Fruit fly (Drosophila melanogaster): ENCODE measurements around the gene Ance.

Ance gene

DNA sequence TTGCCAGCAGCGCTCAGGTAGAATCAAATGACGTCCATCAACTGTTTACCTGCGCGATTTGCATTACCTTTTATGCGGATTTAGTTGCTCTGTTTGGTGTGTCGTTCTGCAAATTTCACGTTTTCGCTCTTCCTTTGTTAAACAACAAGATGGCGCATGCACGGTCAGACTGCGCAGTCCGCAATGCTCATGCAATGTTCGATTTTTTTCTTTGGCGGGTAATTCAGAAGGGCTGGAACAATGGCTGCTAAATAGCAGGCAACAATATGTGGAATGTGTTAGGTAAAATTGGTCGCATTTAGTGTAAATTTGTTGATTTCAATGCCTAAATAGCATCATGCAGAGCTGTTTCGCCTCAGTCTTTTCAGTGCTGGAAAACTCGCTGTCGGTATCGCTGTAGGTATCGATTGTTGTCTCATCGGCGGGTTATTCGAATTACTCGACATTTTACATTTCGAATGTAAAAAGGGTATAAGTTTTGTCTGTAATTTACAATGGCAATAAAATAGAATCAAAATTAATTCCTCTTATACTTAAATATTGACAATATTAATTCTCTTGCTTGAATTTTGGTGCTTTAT, 1.0 kb upstream of the Ance start, which contains the start of gene Smg5 (continued):
- peak; percentile 92 for TF ChIP-seq bcd (GFP tag; optimal IDR thresholded peaks at IDR 0.05)
- TF ChIP-seq Dp (GFP tag; optimal IDR thresholded peaks at IDR 0.05), result peak; percentile 91
- no peak for TF ChIP-seq nau (GFP tag; optimal IDR thresholded peaks at IDR 0.05)
- peak; percentile 90 for TF ChIP-seq CG9215 (GFP tag; IDR thresholded peaks at IDR 0.05)
- TF ChIP-seq otp (GFP tag; IDR thresholded peaks at IDR 0.05), result peak; percentile 87; the same call in 2 of the 3 replicates
- peak; percentile 92 for TF ChIP-seq pnt (GFP tag; optimal IDR thresholded peaks at IDR 0.05)
- peak; percentile 37 for TF ChIP-seq CG34376 (GFP tag; optimal IDR thresholded peaks at IDR 0.05)
- TF ChIP-seq her (GFP tag; optimal IDR thresholded peaks at IDR 0.05), result peak; percentile 95
- no peak for TF ChIP-seq pan (optimal IDR thresholded peaks at IDR 0.05)
- TF ChIP-seq pan (GFP tag; optimal IDR thresholded peaks at IDR 0.05 in 1 of 2, IDR thresholded peaks at IDR 0.05 in 1 of 2), result peak in 1 of 2 experiments; percentile 94
- TF ChIP-seq zen (tag; optimal IDR thresholded peaks at IDR 0.05), result peak; percentile 99
- TF ChIP-seq CG8388 (GFP tag; optimal IDR thresholded peaks at IDR 0.05), result peak; percentile 75
- TF ChIP-seq bab2 (GFP tag; optimal IDR thresholded peaks at IDR 0.05), result peak; percentile 95
- TF ChIP-seq schlank (tag; optimal IDR thresholded peaks at IDR 0.05), result peak; percentile 77
- no peak for TF ChIP-seq CG6854 (GFP tag; optimal IDR thresholded peaks at IDR 0.05)
- peak; percentile 78 for TF ChIP-seq ab (GFP tag; optimal IDR thresholded peaks at IDR 0.05)
- peak; percentile 89 for TF ChIP-seq Gsc (GFP tag; IDR thresholded peaks at IDR 0.05)
- peak; percentile 97 for TF ChIP-seq dm (GFP tag; optimal IDR thresholded peaks at IDR 0.05)
- no peak for TF ChIP-seq sqz (GFP tag; optimal IDR thresholded peaks at IDR 0.05)
- peak; percentile 96 for TF ChIP-seq chif (GFP tag; optimal IDR thresholded peaks at IDR 0.05)
- no peak for TF ChIP-seq gsb-n (tag; optimal IDR thresholded peaks at IDR 0.05)
- peak; percentile 69 for TF ChIP-seq CG8290 (GFP tag; optimal IDR thresholded peaks at IDR 0.05)
- peak; percentile 85 to 97 for TF ChIP-seq CG8290 (tag; optimal IDR thresholded peaks at IDR 0.05)
- TF ChIP-seq CG17385 (GFP tag; optimal IDR thresholded peaks at IDR 0.05), result peak; percentile 72
- TF ChIP-seq CkIIα-i1 (GFP tag; IDR thresholded peaks at IDR 0.05), result peak; percentile 47; the same call in 1 of the 2 replicates
- peak; percentile 33 for TF ChIP-seq ATbp (GFP tag; optimal IDR thresholded peaks at IDR 0.05)
- TF ChIP-seq Fer1 (GFP tag; optimal IDR thresholded peaks at IDR 0.05), result peak; percentile 78
- TF ChIP-seq Hr39 (optimal IDR thresholded peaks at IDR 0.05), result no peak
- peak; percentile 96 for TF ChIP-seq hkb (optimal IDR thresholded peaks at IDR 0.05)
- TF ChIP-seq hkb (GFP tag; IDR thresholded peaks at IDR 0.05), result peak; percentile 91
- TF ChIP-seq CG12071 (GFP tag; optimal IDR thresholded peaks at IDR 0.05), result no peak
- TF ChIP-seq Hr3 (GFP tag; optimal IDR thresholded peaks at IDR 0.05), result peak; percentile 95
- peak; percentile 76 for TF ChIP-seq trh (GFP tag; optimal IDR thresholded peaks at IDR 0.05)
- TF ChIP-seq CG17186 (GFP tag; optimal IDR thresholded peaks at IDR 0.05), result peak; percentile 96
- TF ChIP-seq CG15514 (GFP tag; optimal IDR thresholded peaks at IDR 0.05), result peak; percentile 80
- peak; percentile 96 for TF ChIP-seq hb (GFP tag; IDR thresholded peaks at IDR 0.05; ENCODE audit: partially characterized antibody)
- peak; percentile 82 for TF ChIP-seq btn (GFP tag; optimal IDR thresholded peaks at IDR 0.05)
- TF ChIP-seq Fer2 (tag; optimal IDR thresholded peaks at IDR 0.05), result peak; percentile 78
- TF ChIP-seq dmrt99B (tag; optimal IDR thresholded peaks at IDR 0.05), result no peak
- peak; percentile 92 for TF ChIP-seq Abd-B (GFP tag; optimal IDR thresholded peaks at IDR 0.05)
- TF ChIP-seq CG13296 (GFP tag; optimal IDR thresholded peaks at IDR 0.05), result peak; percentile 63
- TF ChIP-seq CG2129 (GFP tag; IDR thresholded peaks at IDR 0.05; ENCODE audit: partially characterized antibody), result peak; percentile 55; the same call in 1 of the 2 replicates
- peak; percentile 94 for TF ChIP-seq HLH4C (GFP tag; IDR thresholded peaks at IDR 0.05; ENCODE audit: partially characterized antibody)
- TF ChIP-seq Rx (GFP tag; IDR thresholded peaks at IDR 0.05), result peak; percentile 92
- peak; percentile 97 for TF ChIP-seq slp2 (GFP tag; optimal IDR thresholded peaks at IDR 0.05)
- TF ChIP-seq CG1602 (GFP tag; optimal IDR thresholded peaks at IDR 0.05), result peak; percentile 95
- TF ChIP-seq az2 (GFP tag; optimal IDR thresholded peaks at IDR 0.05), result peak; percentile 86
- peak; percentile 10 for TF ChIP-seq grn (GFP tag; optimal IDR thresholded peaks at IDR 0.05)
- peak; percentile 96 for TF ChIP-seq CG12942 (GFP tag; optimal IDR thresholded peaks at IDR 0.05)
- TF ChIP-seq CG9797 (GFP tag; optimal IDR thresholded peaks at IDR 0.05), result peak; percentile 56
- TF ChIP-seq tap (tag; optimal IDR thresholded peaks at IDR 0.05), result no peak

All from whole organism, embryonic.